Worm (Caenorhabditis elegans): ENCODE results near the gene mab-21.

mab-21 gene

ce11 chrIII:4603837-4604236 lies 3.3 kb downstream of the mab-21 start:
- no peak for TF ChIP-seq snpc-4 (tag; optimal IDR thresholded peaks at IDR 0.05)
- peak; percentile 21 for TF ChIP-seq rnt-1 (tag; optimal IDR thresholded peaks at IDR 0.05)
- no peak for TF ChIP-seq nhr-85 (tag)

ce11 chrIII:4612334-4612953 lies 11.9 kb downstream of the mab-21 start, which contains the start of gene sel-2:
sel-2 (minus strand) TSS chrIII:4612384.
- TF ChIP-seq unc-62 (GFP tag; optimal IDR thresholded peaks at IDR 0.05) (no peak), swsn-7 (tag; optimal IDR thresholded peaks at IDR 0.05) (peak; percentile 15), efl-1 (optimal IDR thresholded peaks at IDR 0.05) (peak in 1 of 2 experiments; percentile 39), efl-1 (GFP tag; optimal IDR thresholded peaks at IDR 0.05 in 1 of 2) (peak; percentile 2 to 72), lin-14 (GFP tag; optimal IDR thresholded peaks at IDR 0.05) (peak; percentile 87), mep-1 (tag; optimal IDR thresholded peaks at IDR 0.05) (peak; percentile 62), fos-1 (tag; optimal IDR thresholded peaks at IDR 0.05) (no peak), nhr-77 (tag; optimal IDR thresholded peaks at IDR 0.05) (no peak), nhr-85 (tag) (peak; percentile 58), ztf-11 (tag; optimal IDR thresholded peaks at IDR 0.05) (no peak), C04F5.9 (tag; optimal IDR thresholded peaks at IDR 0.05) (no peak), snpc-4 (tag; optimal IDR thresholded peaks at IDR 0.05) (no peak), blmp-1 (tag; optimal IDR thresholded peaks at IDR 0.05) (peak; percentile 37), ceh-82 (tag; optimal IDR thresholded peaks at IDR 0.05) (no peak), aly-2 (tag; optimal IDR thresholded peaks at IDR 0.05) (no peak), tlp-1 (tag; optimal IDR thresholded peaks at IDR 0.05) (no peak), snu-23 (GFP tag; optimal IDR thresholded peaks at IDR 0.05) (peak; percentile 40), fkh-8 (tag; optimal IDR thresholded peaks at IDR 0.05) (peak; percentile 5), sox-4 (tag; optimal IDR thresholded peaks at IDR 0.05) (no peak), tbx-2 (tag; optimal IDR thresholded peaks at IDR 0.05) (no peak), F16B12.6 (tag; optimal IDR thresholded peaks at IDR 0.05) (peak; percentile 67), zag-1 (tag; optimal IDR thresholded peaks at IDR 0.05) (no peak), nhr-76 (tag; optimal IDR thresholded peaks at IDR 0.05) (no peak), lin-15B (tag; optimal IDR thresholded peaks at IDR 0.05) (no peak), efl-3 (GFP tag; optimal IDR thresholded peaks at IDR 0.05) (no peak), alr-1 (tag; optimal IDR thresholded peaks at IDR 0.05; ENCODE audit: borderline replicate concordance) (no peak), hpl-2 (GFP tag; optimal IDR thresholded peaks at IDR 0.05) (no peak), elt-2 (tag; optimal IDR thresholded peaks at IDR 0.05) (no peak), nhr-237 (tag; optimal IDR thresholded peaks at IDR 0.05) (no peak), nhr-71 (tag; optimal IDR thresholded peaks at IDR 0.05) (peak; percentile 4), mdl-1 (tag; optimal IDR thresholded peaks at IDR 0.05) (no peak), nhr-84 (tag; optimal IDR thresholded peaks at IDR 0.05) (no peak), ceh-63 (GFP tag; optimal IDR thresholded peaks at IDR 0.05) (no peak), nhr-19 (GFP tag; conservative IDR thresholded peaks at IDR 0.05) (no peak), ceh-8 (GFP tag; optimal IDR thresholded peaks at IDR 0.05) (no peak), mef-2 (tag; optimal IDR thresholded peaks at IDR 0.05) (no peak), unc-86 (tag; optimal IDR thresholded peaks at IDR 0.05) (no peak), nhr-20 (tag; optimal IDR thresholded peaks at IDR 0.05) (no peak), ces-1 (GFP tag; optimal IDR thresholded peaks at IDR 0.05) (no peak), C34B4.2 (tag; optimal IDR thresholded peaks at IDR 0.05) (no peak), egl-13 (tag; optimal IDR thresholded peaks at IDR 0.05) (no peak), dpl-1 (GFP tag; optimal IDR thresholded peaks at IDR 0.05) (no peak), lir-3 (tag; optimal IDR thresholded peaks at IDR 0.05; ENCODE audit: poor library complexity) (no peak), rnt-1 (tag; optimal IDR thresholded peaks at IDR 0.05) (no peak), ama-1 (optimal IDR thresholded peaks at IDR 0.05) (no peak), grh-1 (GFP tag; IDR thresholded peaks at IDR 0.05) (no peak), aha-1 (tag; optimal IDR thresholded peaks at IDR 0.05) (no peak), Y116A8C.19 (tag; optimal IDR thresholded peaks at IDR 0.05; ENCODE audit: borderline replicate concordance) (no peak), hlh-17 (GFP tag; optimal IDR thresholded peaks at IDR 0.05; ENCODE audit: borderline replicate concordance) (no peak), C16A3.4 (tag; optimal IDR thresholded peaks at IDR 0.05) (no peak), unc-30 (tag; optimal IDR thresholded peaks at IDR 0.05) (no peak)
